Worm (Caenorhabditis elegans): Measurements from ENCODE around the gene Y48A6C.8.
A peak's percentile ranks its signal among the peaks of the same experiment; 100 is the strongest.

The Y48A6C.8 gene

ce11 chrIII:11112718-11113117 is 14.7 kb downstream of the Y48A6C.8 start (continued):
- TF ChIP-seq nhr-48 (tag; optimal IDR thresholded peaks at IDR 0.05) (no peak), D1046.2 (GFP tag; IDR thresholded peaks at IDR 0.05) (no peak), egl-43 (GFP tag; IDR thresholded peaks at IDR 0.05) (peak; percentile 59; the same call in 1 of the 2 replicates), zip-11 (GFP tag; IDR thresholded peaks at IDR 0.05) (no peak), cey-2 (tag; optimal IDR thresholded peaks at IDR 0.05; ENCODE audit: borderline replicate concordance, insufficient read depth) (no peak), nhr-42 (GFP tag; IDR thresholded peaks at IDR 0.05) (peak; percentile 56; the same call in 1 of the 2 replicates), attf-4 (tag; optimal IDR thresholded peaks at IDR 0.05) (no peak), F26F4.8 (GFP tag; conservative IDR thresholded peaks at IDR 0.05) (no peak), madf-9 (GFP tag; conservative IDR thresholded peaks at IDR 0.05) (peak; percentile 50; the same call in 1 of the 2 replicates), daf-12 (tag; optimal IDR thresholded peaks at IDR 0.05) (no peak), nhr-41 (GFP tag; IDR thresholded peaks at IDR 0.05) (no peak), nhr-77 (tag; optimal IDR thresholded peaks at IDR 0.05) (no peak), tra-1 (GFP tag; IDR thresholded peaks at IDR 0.05) (no peak), zfp-2 (tag; optimal IDR thresholded peaks at IDR 0.05) (no peak), madf-5 (GFP tag; IDR thresholded peaks at IDR 0.05) (no peak), duxl-1 (tag; optimal IDR thresholded peaks at IDR 0.05; ENCODE audit: poor library complexity) (no peak), hif-1 (tag; optimal IDR thresholded peaks at IDR 0.05) (peak in 1 of 2 experiments; percentile 67), dpl-1 (GFP tag; optimal IDR thresholded peaks at IDR 0.05) (peak; percentile 25), lin-38 (GFP tag; IDR thresholded peaks at IDR 0.05) (peak; percentile 89), Y105C5A.15 (GFP tag; IDR thresholded peaks at IDR 0.05) (no peak), arid-1 (GFP tag; conservative IDR thresholded peaks at IDR 0.05) (0 out of 2 replicates have a peak, but pooled peaks have one; percentile 15), F10B5.3 (tag; optimal IDR thresholded peaks at IDR 0.05) (no peak), pha-4 (GFP tag; IDR thresholded peaks at IDR 0.05) (peak; percentile 62), pha-4 (tag; optimal IDR thresholded peaks at IDR 0.05) (no peak), F44E2.7 (GFP tag; IDR thresholded peaks at IDR 0.05) (no peak), mep-1 (tag; optimal IDR thresholded peaks at IDR 0.05) (peak; percentile 24), hlh-11 (tag; optimal IDR thresholded peaks at IDR 0.05) (peak; percentile 59), aly-2 (tag; optimal IDR thresholded peaks at IDR 0.05) (no peak), lin-29 (GFP tag; IDR thresholded peaks at IDR 0.05) (peak; percentile 80), dve-1 (tag; optimal IDR thresholded peaks at IDR 0.05; ENCODE audit: insufficient read depth) (no peak), lir-3 (tag; optimal IDR thresholded peaks at IDR 0.05) (no peak), nhr-28 (tag; optimal IDR thresholded peaks at IDR 0.05) (no peak), ceh-44 (GFP tag; IDR thresholded peaks at IDR 0.05) (peak; percentile 75; the same call in 1 of the 2 replicates), daf-8 (GFP tag; IDR thresholded peaks at IDR 0.05) (no peak), zag-1 (tag; optimal IDR thresholded peaks at IDR 0.05) (no peak), snpc-4 (tag; optimal IDR thresholded peaks at IDR 0.05) (no peak), gei-8 (GFP tag; optimal IDR thresholded peaks at IDR 0.05) (no peak), dmd-8 (GFP tag; IDR thresholded peaks at IDR 0.05) (no peak), mxl-3 (GFP tag; optimal IDR thresholded peaks at IDR 0.05) (peak; percentile 82), set-16 (GFP tag; IDR thresholded peaks at IDR 0.05) (peak; percentile 23; the same call in 1 of the 2 replicates), F37D6.2 (tag; optimal IDR thresholded peaks at IDR 0.05) (peak; percentile 9), zip-2 (tag; optimal IDR thresholded peaks at IDR 0.05) (no peak), hmg-1.1 (GFP tag; IDR thresholded peaks at IDR 0.05) (peak; percentile 78), lsy-2 (tag; optimal IDR thresholded peaks at IDR 0.05) (peak in 1 of 2 experiments; percentile 47), ceh-28 (tag; optimal IDR thresholded peaks at IDR 0.05) (no peak), ceh-62 (tag; optimal IDR thresholded peaks at IDR 0.05) (no peak), lin-1 (GFP tag; IDR thresholded peaks at IDR 0.05) (no peak), R02D3.7 (tag; optimal IDR thresholded peaks at IDR 0.05) (no peak), ceh-20 (GFP tag; IDR thresholded peaks at IDR 0.05) (peak; percentile 59; the same call in 1 of the 2 replicates), dmd-9 (GFP tag; IDR thresholded peaks at IDR 0.05) (peak; percentile 84), Y5F2A.4 (GFP tag; optimal IDR thresholded peaks at IDR 0.05) (no peak)
